Worm (Caenorhabditis elegans) whole organism, early embryonic: ENCODE data around the gene cisd-3.1.

Source experiments
- B0310.2 ChIP-seq: sonication (generic microtip); optimal IDR thresholded peaks from 2 replicates; lab custom pipeline; 2016; ENCODE audit warnings: mild to moderate bottlenecking, missing genetic modification characterization, missing compliant biosample characterization
- F13C5.2 ChIP-seq: sonication (generic microtip); optimal IDR thresholded peaks from 2 replicates; lab custom pipeline; 2017; ENCODE audit warnings: mild to moderate bottlenecking, missing genetic modification characterization, inconsistent platforms, missing compliant biosample characterization
- aly-1 ChIP-seq: sonication (generic microtip); optimal IDR thresholded peaks from 2 replicates; lab custom pipeline; 2016; ENCODE audit warnings: missing genetic modification characterization, missing compliant biosample characterization
- ama-1 ChIP-seq: fragments of 150-350 bp; optimal IDR thresholded peaks from 2 replicates; lab custom pipeline; 2014
- ceh-13 ChIP-seq: fragments of 200-800 bp; sonication (Bioruptor generic); optimal IDR thresholded peaks from 2 replicates; lab custom pipeline; 2018; ENCODE audit warnings: mild to moderate bottlenecking, missing genetic modification characterization, missing compliant biosample characterization
- ceh-36 ChIP-seq: sonication (generic microtip); optimal IDR thresholded peaks from 2 replicates; lab custom pipeline; 2016; ENCODE audit warnings: missing genetic modification characterization, inconsistent platforms, missing compliant biosample characterization
- ets-7 ChIP-seq: sonication (generic microtip); optimal IDR thresholded peaks from 2 replicates; lab custom pipeline; 2016; ENCODE audit warnings: missing genotype, missing genetic modification characterization, missing compliant biosample characterization
- flt-1 ChIP-seq: fragments of 200-800 bp; sonication (Bioruptor generic); IDR thresholded peaks from 2 replicates; pipeline ENCODE4 v1.3.6; 2022; ENCODE audit warnings: missing genetic modification characterization, missing compliant biosample characterization
- hmbx-1 ChIP-seq: sonication (generic microtip); optimal IDR thresholded peaks from 2 replicates; lab custom pipeline; 2016; ENCODE audit warnings: mild to moderate bottlenecking, missing genetic modification characterization, missing compliant biosample characterization
- hmg-4 ChIP-seq: fragments of 200-800 bp; sonication (Bioruptor generic); optimal IDR thresholded peaks from 2 replicates; lab custom pipeline; 2018; ENCODE audit warnings: mild to moderate bottlenecking, missing genetic modification characterization, missing compliant biosample characterization
- hnd-1 ChIP-seq: sonication (generic microtip); optimal IDR thresholded peaks from 2 replicates; lab custom pipeline; 2016; ENCODE audit warnings: missing genetic modification characterization, missing compliant biosample characterization
- pes-1 ChIP-seq: fragments of 200-800 bp; sonication (Bioruptor generic); IDR thresholded peaks from 2 replicates; pipeline ENCODE4 v1.3.6; 2022; ENCODE audit warnings: missing genetic modification reagents, missing genetic modification characterization, missing compliant biosample characterization
- scrt-1 ChIP-seq: fragments of 200-800 bp; sonication (Bioruptor generic); IDR thresholded peaks from 2 replicates; pipeline ENCODE4 v1.3.6; 2022; ENCODE audit warnings: missing genetic modification characterization, missing compliant biosample characterization
- sea-1 ChIP-seq: fragments of 200-800 bp; sonication (Bioruptor generic); conservative IDR thresholded peaks from 2 replicates; pipeline ENCODE4 v1.3.6; 2022; ENCODE audit warnings: missing genetic modification characterization, missing compliant biosample characterization
- tbx-11 ChIP-seq: fragments of 200-800 bp; sonication (Bioruptor generic); IDR thresholded peaks from 2 replicates; pipeline ENCODE4 v1.3.6; 2022; ENCODE audit warnings: missing genetic modification characterization, missing compliant biosample characterization
- tbx-37 ChIP-seq: fragments of 200-800 bp; sonication (Bioruptor generic); conservative IDR thresholded peaks from 2 replicates; pipeline ENCODE4 v1.3.6; 2022; ENCODE audit warnings: missing genetic modification reagents, missing genetic modification characterization, missing compliant biosample characterization
- tra-4 ChIP-seq: sonication (generic microtip); optimal IDR thresholded peaks from 2 replicates; lab custom pipeline; 2017; ENCODE audit warnings: missing genetic modification characterization, missing compliant biosample characterization

cisd-3.1 gene

ce11 chrIII:4544959-4545358 lies 2.3 kb downstream of the cisd-3.1 start, which contains the start of gene M88.3:
Gene M88.3, minus strand, starts transcription at chrIII:4545059.
- no peak for TF ChIP-seq hnd-1 (tag; lab: Kevin White, UChicago)

ce11 chrIII:4548739-4549138 lies 6.1 kb downstream of the cisd-3.1 start, which contains the start of gene M88.4:
Gene M88.4, plus strand, starts transcription at chrIII:4549039.
- TF ChIP-seq F13C5.2 (tag; lab: Kevin White, UChicago) (no peak), hmbx-1 (tag; lab: Kevin White, UChicago) (no peak), aly-1 (no peak), flt-1 (no peak), scrt-1 (GFP tag; lab: Robert Waterston, UW) (no peak), ceh-36 (tag; lab: Kevin White, UChicago) (no peak), pes-1 (GFP tag; lab: Robert Waterston, UW) (no peak), hmg-4 (no peak), ama-1 (lab: Kevin White, UChicago) (no peak), tbx-37 (GFP tag; lab: Robert Waterston, UW) (no peak), B0310.2 (tag; lab: Kevin White, UChicago) (no peak), ceh-13 (GFP tag; lab: Kevin White, UChicago) (no peak), ets-7 (tag; lab: Kevin White, UChicago) (no peak), tra-4 (tag; lab: Kevin White, UChicago) (no peak)

DNA sequence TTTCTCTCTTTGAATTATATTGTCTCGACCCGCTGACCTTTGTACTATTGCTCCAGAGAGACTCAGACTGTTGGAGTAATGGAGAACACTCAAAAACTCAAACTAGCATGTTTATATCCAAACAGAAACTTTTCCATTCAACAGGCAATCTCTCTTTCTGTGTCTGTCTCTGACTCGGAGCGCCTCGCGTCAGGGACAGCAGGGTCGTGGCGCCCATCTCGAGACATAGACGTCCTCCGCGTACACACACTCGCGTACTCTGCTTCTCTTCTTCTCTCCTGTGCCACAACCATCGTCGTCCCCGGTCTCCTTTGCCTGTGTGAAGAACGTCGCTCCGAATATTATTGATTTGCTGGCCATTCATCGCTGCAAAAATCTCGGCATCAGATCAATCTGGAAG lies 9.3 kb downstream of the cisd-3.1 start:
- TF ChIP-seq tra-4 (tag; lab: Kevin White, UChicago) (no peak), ets-7 (tag; lab: Kevin White, UChicago) (no peak), flt-1 (no peak), tbx-11 (GFP tag; lab: Robert Waterston, UW) (no peak), hnd-1 (tag; lab: Kevin White, UChicago) (no peak), pes-1 (GFP tag; lab: Robert Waterston, UW) (no peak), aly-1 (no peak), sea-1 (GFP tag; lab: Robert Waterston, UW) (no peak), B0310.2 (tag; lab: Kevin White, UChicago) (no peak), ama-1 (lab: Kevin White, UChicago) (no peak), scrt-1 (GFP tag; lab: Robert Waterston, UW) (no peak), tbx-37 (GFP tag; lab: Robert Waterston, UW) (no peak), hmg-4 (no peak), F13C5.2 (tag; lab: Kevin White, UChicago) (no peak), ceh-13 (GFP tag; lab: Kevin White, UChicago) (no peak), hmbx-1 (tag; lab: Kevin White, UChicago) (no peak)

ce11 chrIII:4552872-4553271 lies 10.2 kb downstream of the cisd-3.1 start:
- no peak for TF ChIP-seq aly-1

- TF ChIP-seq tbx-11 (GFP tag; lab: Robert Waterston, UW) (no peak), ceh-36 (tag; lab: Kevin White, UChicago) (no peak), scrt-1 (GFP tag; lab: Robert Waterston, UW) (no peak), aly-1 (no peak), hnd-1 (tag; lab: Kevin White, UChicago) (no peak), ets-7 (tag; lab: Kevin White, UChicago) (no peak), hmg-4 (no peak), tbx-37 (GFP tag; lab: Robert Waterston, UW) (no peak)
These were observed 10.6 kb downstream of the cisd-3.1 start, which contains the start of gene imph-1 for ce11 chrIII:4553316-4553715. Gene imph-1, plus strand, starts transcription at chrIII:4553616.

- TF ChIP-seq tbx-11 (GFP tag; lab: Robert Waterston, UW) (no peak), hmbx-1 (tag; lab: Kevin White, UChicago) (no peak), tbx-37 (GFP tag; lab: Robert Waterston, UW) (no peak), flt-1 (no peak), hnd-1 (tag; lab: Kevin White, UChicago) (no peak), ets-7 (tag; lab: Kevin White, UChicago) (no peak), hmg-4 (no peak), F13C5.2 (tag; lab: Kevin White, UChicago) (no peak), tra-4 (tag; lab: Kevin White, UChicago) (no peak), B0310.2 (tag; lab: Kevin White, UChicago) (no peak), scrt-1 (GFP tag; lab: Robert Waterston, UW) (no peak), aly-1 (no peak), sea-1 (GFP tag; lab: Robert Waterston, UW) (no peak), ama-1 (lab: Kevin White, UChicago) (no peak), pes-1 (GFP tag; lab: Robert Waterston, UW) (no peak), ceh-36 (tag; lab: Kevin White, UChicago) (no peak), ceh-13 (GFP tag; lab: Kevin White, UChicago) (no peak)
These were observed 12.7 kb downstream of the cisd-3.1 start for ce11 chrIII:4555345-4555744.

DNA sequence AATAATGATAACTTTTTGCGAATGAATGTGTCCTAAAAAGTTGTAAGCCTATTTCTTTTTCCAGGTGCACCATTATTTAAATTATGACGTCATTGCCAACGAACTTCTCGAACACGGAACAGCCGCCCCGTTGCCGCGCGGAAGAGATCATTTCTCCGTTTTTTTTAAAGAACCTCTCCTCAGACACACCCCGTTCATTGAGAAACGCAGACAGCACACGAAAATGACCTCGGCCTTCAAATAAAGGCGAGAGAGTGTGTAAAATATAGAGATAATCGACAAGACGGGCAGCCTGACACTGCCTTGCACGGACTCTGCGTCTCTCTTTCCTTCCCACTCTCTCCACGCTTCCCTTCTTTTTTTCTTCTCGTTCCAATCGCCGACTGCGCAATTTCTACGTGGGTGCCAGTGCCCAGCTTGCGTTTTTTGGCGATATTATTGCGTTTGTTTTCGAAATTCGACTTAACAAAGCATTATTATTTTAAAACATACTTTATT lies 17.8 kb downstream of the cisd-3.1 start:
- TF ChIP-seq hmbx-1 (tag; lab: Kevin White, UChicago) (no peak), hmg-4 (peak; percentile 7), flt-1 (no peak), F13C5.2 (tag; lab: Kevin White, UChicago) (peak; percentile 41), aly-1 (no peak)

DNA sequence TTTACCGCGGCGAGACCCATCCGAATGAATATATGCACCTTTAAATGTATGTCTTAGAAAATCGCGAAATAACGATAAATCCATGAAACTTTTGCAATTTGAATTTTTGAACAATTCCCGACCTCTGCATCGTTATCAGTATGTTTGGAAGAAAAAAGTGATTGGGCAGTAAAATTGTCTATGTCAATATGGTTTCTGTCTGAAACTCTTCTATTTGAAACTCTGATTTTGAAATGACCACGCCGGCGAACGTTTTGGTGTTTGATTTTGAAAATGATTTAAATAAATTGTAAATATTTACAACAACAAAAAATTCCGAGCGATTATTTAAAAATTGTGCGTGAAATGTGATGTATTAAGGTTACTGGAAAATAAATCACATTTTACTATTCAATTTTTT lies 18.6 kb downstream of the cisd-3.1 start:
- TF ChIP-seq tra-4 (tag; lab: Kevin White, UChicago) (no peak), scrt-1 (GFP tag; lab: Robert Waterston, UW) (no peak), hnd-1 (tag; lab: Kevin White, UChicago) (no peak), pes-1 (GFP tag; lab: Robert Waterston, UW) (no peak), B0310.2 (tag; lab: Kevin White, UChicago) (no peak)
